Fruit fly (Drosophila melanogaster): ENCODE data around the gene Klp3A.

Klp3A gene

dm6 chrX:2619651-2620050 is 15.8 kb upstream of the Klp3A start, which contains the start of the genes Tsp3A and Seipin (continued):
- TF ChIP-seq Chrac-16 (GFP tag; optimal IDR thresholded peaks at IDR 0.05) (peak; percentile 73), Doc2 (GFP tag; IDR thresholded peaks at IDR 0.05) (no peak), pita (GFP tag; optimal IDR thresholded peaks at IDR 0.05) (no peak), CG9817 (tag; optimal IDR thresholded peaks at IDR 0.05) (peak; percentile 70), CG7786 (GFP tag; optimal IDR thresholded peaks at IDR 0.05) (peak; percentile 85), Fer3 (tag; optimal IDR thresholded peaks at IDR 0.05) (peak; percentile 90), D19B (GFP tag; optimal IDR thresholded peaks at IDR 0.05) (peak; percentile 77), CG11085 (GFP tag; IDR thresholded peaks at IDR 0.05) (peak; percentile 62; the same call in 1 of the 2 replicates), dysf (GFP tag; IDR thresholded peaks at IDR 0.05) (peak; percentile 94), twi (tag; optimal IDR thresholded peaks at IDR 0.05) (peak; percentile 37), Opbp (GFP tag; IDR thresholded peaks at IDR 0.05; ENCODE audit: partially characterized antibody) (no peak; the same call in 2 of the 3 replicates), HmgZ (tag; optimal IDR thresholded peaks at IDR 0.05) (peak; percentile 88), Rx (GFP tag; IDR thresholded peaks at IDR 0.05) (peak; percentile 88), hb (GFP tag; IDR thresholded peaks at IDR 0.05; ENCODE audit: partially characterized antibody) (no peak; the same call in 2 of the 3 replicates), gcm (GFP tag; optimal IDR thresholded peaks at IDR 0.05) (peak; percentile 67), pros (GFP tag; optimal IDR thresholded peaks at IDR 0.05) (no peak), CG7745 (tag; optimal IDR thresholded peaks at IDR 0.05) (no peak), CG4820 (GFP tag; optimal IDR thresholded peaks at IDR 0.05) (peak; percentile 73), wdn (GFP tag; IDR thresholded peaks at IDR 0.05) (peak; percentile 83), Dek (tag; optimal IDR thresholded peaks at IDR 0.05) (peak; percentile 88), caup (GFP tag; optimal IDR thresholded peaks at IDR 0.05; ENCODE audit: severe bottlenecking) (peak; percentile 89), cad (GFP tag; optimal IDR thresholded peaks at IDR 0.05) (no peak), h (optimal IDR thresholded peaks at IDR 0.05) (no peak), sob (GFP tag; IDR thresholded peaks at IDR 0.05) (peak; percentile 89), CG1529 (GFP tag; optimal IDR thresholded peaks at IDR 0.05) (peak; percentile 48), CG10565 (GFP tag; optimal IDR thresholded peaks at IDR 0.05) (no peak), CG2116 (GFP tag; optimal IDR thresholded peaks at IDR 0.05) (peak; percentile 54), Ets65A (GFP tag) (peak; percentile 89), cg (GFP tag; optimal IDR thresholded peaks at IDR 0.05) (no peak), CG10654 (GFP tag; optimal IDR thresholded peaks at IDR 0.05) (peak; percentile 79), Bgb (GFP tag; IDR thresholded peaks at IDR 0.05; ENCODE audit: partially characterized antibody) (peak; percentile 49; the same call in 1 of the 2 replicates), CG14441 (GFP tag; IDR thresholded peaks at IDR 0.05) (peak; percentile 93), CG12104 (GFP tag; optimal IDR thresholded peaks at IDR 0.05) (peak; percentile 62), CG18011 (GFP tag; optimal IDR thresholded peaks at IDR 0.05) (peak; percentile 67), phol (tag; optimal IDR thresholded peaks at IDR 0.05) (peak; percentile 75), CHES-1-like (GFP tag; optimal IDR thresholded peaks at IDR 0.05) (peak; percentile 82), Hmr (GFP tag; optimal IDR thresholded peaks at IDR 0.05) (peak; percentile 91), CG10267 (tag; optimal IDR thresholded peaks at IDR 0.05) (peak; percentile 67), CG3065 (GFP tag; optimal IDR thresholded peaks at IDR 0.05) (no peak), Gsc (GFP tag; IDR thresholded peaks at IDR 0.05) (peak; percentile 51), Atf-2 (GFP tag; optimal IDR thresholded peaks at IDR 0.05) (peak; percentile 64), CG31224 (GFP tag; IDR thresholded peaks at IDR 0.05) (peak; percentile 71), CG4282 (GFP tag; optimal IDR thresholded peaks at IDR 0.05) (peak; percentile 8), kay (GFP tag; optimal IDR thresholded peaks at IDR 0.05) (peak; percentile 66), Meics (GFP tag; optimal IDR thresholded peaks at IDR 0.05) (peak; percentile 92), CG11696 (GFP tag; IDR thresholded peaks at IDR 0.05) (peak; percentile 75), cwo (GFP tag; optimal IDR thresholded peaks at IDR 0.05) (peak; percentile 87), CG12391 (tag; optimal IDR thresholded peaks at IDR 0.05) (peak; percentile 77), YL-1 (GFP tag; optimal IDR thresholded peaks at IDR 0.05) (peak; percentile 25), CG6765 (GFP tag; optimal IDR thresholded peaks at IDR 0.05) (peak; percentile 84), az2 (GFP tag; optimal IDR thresholded peaks at IDR 0.05) (peak; percentile 69)

Measured in whole organism, embryonic.